Worm (Caenorhabditis elegans): ENCODE results near the gene gpb-1.

DNA sequence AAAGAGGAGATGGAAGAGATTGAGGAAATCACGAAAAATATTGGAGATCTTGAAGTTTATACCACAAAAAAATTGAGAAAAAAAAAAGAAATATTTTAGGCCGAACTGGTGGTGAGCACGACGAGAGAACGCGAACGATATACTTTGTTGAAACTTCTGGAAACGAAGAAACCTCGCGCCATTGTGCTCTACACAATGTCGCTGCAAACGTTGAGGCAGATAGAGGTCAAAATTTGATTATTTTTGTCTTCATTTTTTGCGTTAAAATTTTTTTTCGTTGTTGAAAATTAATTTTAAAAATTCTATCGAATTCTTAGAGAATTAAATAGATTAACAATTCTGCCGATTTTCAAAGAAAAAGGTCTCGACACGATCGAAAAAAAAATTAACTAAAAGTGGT is 47.8 kb downstream of the gpb-1 start:
- TF ChIP-seq scrt-1 (GFP tag; IDR thresholded peaks at IDR 0.05) (no peak), tra-4 (tag; optimal IDR thresholded peaks at IDR 0.05) (no peak), ama-1 (optimal IDR thresholded peaks at IDR 0.05) (no peak), sea-1 (GFP tag; conservative IDR thresholded peaks at IDR 0.05) (no peak), tbx-37 (GFP tag; conservative IDR thresholded peaks at IDR 0.05) (no peak), F13C5.2 (tag; optimal IDR thresholded peaks at IDR 0.05) (no peak), aly-1 (tag; optimal IDR thresholded peaks at IDR 0.05) (no peak), tbx-11 (GFP tag; IDR thresholded peaks at IDR 0.05) (no peak), flt-1 (GFP tag; IDR thresholded peaks at IDR 0.05) (no peak), hnd-1 (tag; optimal IDR thresholded peaks at IDR 0.05) (no peak), pes-1 (GFP tag; IDR thresholded peaks at IDR 0.05) (no peak), ceh-13 (GFP tag; optimal IDR thresholded peaks at IDR 0.05) (no peak), hmbx-1 (tag; optimal IDR thresholded peaks at IDR 0.05) (no peak)

Data from whole organism, early embryonic.